Fruit fly (Drosophila melanogaster) whole organism, embryonic: ENCODE measurements around the gene CG12728.
A peak's percentile ranks its signal among the peaks of the same experiment; 100 is the strongest.

Source experiments
- Bgb ChIP-seq: fragments of 200-800 bp; sonication (Bioruptor generic); IDR thresholded peaks from 2 replicates; pipeline ENCODE4 v1.3.6; 2022; ENCODE audit warnings: missing biosample characterization, missing genetic modification characterization; ENCODE audit not compliant: partially characterized antibody
- Blimp-1 ChIP-seq: fragments of 200-800 bp; sonication (Bioruptor generic); optimal IDR thresholded peaks from 3 replicates; lab custom pipeline; 2018; ENCODE audit warnings: missing biosample characterization, missing genetic modification characterization, mild to moderate bottlenecking, moderate library complexity, missing genetic modification reagents
- CG11247 ChIP-seq: fragments of 200-800 bp; sonication (Bioruptor generic); IDR thresholded peaks from 2 replicates; pipeline ENCODE4 v1.3.6; 2022; ENCODE audit warnings: missing biosample characterization, missing genetic modification characterization
- CG11723 ChIP-seq: fragments of 200-800 bp; sonication (Bioruptor generic); optimal IDR thresholded peaks from 2 replicates; lab custom pipeline; 2017; ENCODE audit warnings: missing biosample characterization, mild to moderate bottlenecking, missing genetic modification characterization
- CG15269 ChIP-seq: fragments of 200-800 bp; sonication (Bioruptor generic); optimal IDR thresholded peaks from 2 replicates; lab custom pipeline; 2018; ENCODE audit warnings: missing biosample characterization, mild to moderate bottlenecking, missing genetic modification characterization, moderate library complexity
- CG17385 ChIP-seq: fragments of 200-800 bp; sonication (Bioruptor generic); optimal IDR thresholded peaks from 3 replicates; lab custom pipeline; 2018; ENCODE audit warnings: missing biosample characterization, mild to moderate bottlenecking, missing genetic modification characterization
- CG17612 ChIP-seq: fragments of 200-800 bp; sonication (Bioruptor generic); IDR thresholded peaks from 2 replicates; pipeline ENCODE4 v1.3.6; 2022; ENCODE audit warnings: missing biosample characterization, missing genetic modification characterization
- CG18599 ChIP-seq: fragments of 200-800 bp; sonication (Bioruptor generic); optimal IDR thresholded peaks from 3 replicates; lab custom pipeline; 2017; ENCODE audit warnings: missing biosample characterization, missing genetic modification characterization, mild to moderate bottlenecking, moderate library complexity, missing genetic modification reagents
- CG30403 ChIP-seq: fragments of 200-800 bp; sonication (Bioruptor generic); optimal IDR thresholded peaks from 3 replicates; lab custom pipeline; 2016; ENCODE audit warnings: missing biosample characterization, missing genetic modification characterization
- CG32532 ChIP-seq: fragments of 200-800 bp; sonication (Bioruptor generic); IDR thresholded peaks from 2 replicates; pipeline ENCODE4 v1.3.6; 2022; ENCODE audit warnings: missing biosample characterization, missing genetic modification characterization
- CG34422 ChIP-seq: fragments of 200-800 bp; sonication (Bioruptor generic); IDR thresholded peaks from 3 replicates; pipeline ENCODE4 v1.3.6; 2022; ENCODE audit warnings: missing biosample characterization, missing genetic modification characterization
- CG5245 ChIP-seq: fragments of 200-800 bp; sonication (Bioruptor generic); optimal IDR thresholded peaks from 3 replicates; lab custom pipeline; 2016; ENCODE audit warnings: missing biosample characterization, missing genetic modification characterization
- CG8944 ChIP-seq: fragments of 200-800 bp; sonication (Bioruptor generic); optimal IDR thresholded peaks from 3 replicates; lab custom pipeline; 2016; ENCODE audit warnings: missing biosample characterization, missing genetic modification characterization
- Chrac-16 ChIP-seq: fragments of 200-800 bp; sonication (Bioruptor generic); optimal IDR thresholded peaks from 3 replicates; lab custom pipeline; 2016; ENCODE audit warnings: missing biosample characterization, missing genetic modification characterization
- CoRest ChIP-seq: fragments of 200-800 bp; sonication (Bioruptor generic); optimal IDR thresholded peaks from 3 replicates; lab custom pipeline; 2018; ENCODE audit warnings: missing biosample characterization, mild to moderate bottlenecking, missing genetic modification characterization, moderate library complexity
- Dref ChIP-seq: fragments of 200-800 bp; sonication (Bioruptor generic); IDR thresholded peaks from 2 replicates; pipeline ENCODE4 v1.3.6; 2022; ENCODE audit warnings: missing biosample characterization, missing genetic modification characterization
- E2f1 ChIP-seq: fragments of 200-800 bp; sonication (Bioruptor generic); IDR thresholded peaks from 2 replicates; pipeline ENCODE4 v1.3.6; 2022; ENCODE audit warnings: missing biosample characterization, missing genetic modification characterization
- Ets65A ChIP-seq: fragments of 200-800 bp; sonication (Bioruptor generic); peaks from one replicate; lab custom pipeline; 2016; ENCODE audit warnings: missing biosample characterization, missing genetic modification characterization
- GATAe ChIP-seq: fragments of 200-800 bp; sonication (Bioruptor generic); conservative IDR thresholded peaks from 2 replicates; pipeline ENCODE4 v1.3.6; 2022; ENCODE audit warnings: missing biosample characterization, missing genetic modification characterization
- Hmr ChIP-seq: fragments of 200-800 bp; sonication (Bioruptor generic); optimal IDR thresholded peaks from 3 replicates; lab custom pipeline; 2017; ENCODE audit warnings: mild to moderate bottlenecking, missing biosample characterization, missing genetic modification reagents, missing genetic modification characterization
- Nf-YB ChIP-seq: fragments of 200-800 bp; sonication (Bioruptor generic); optimal IDR thresholded peaks from 3 replicates; lab custom pipeline; 2019; ENCODE audit warnings: missing biosample characterization, mild to moderate bottlenecking, missing genetic modification characterization, moderate library complexity
- Oaz ChIP-seq: fragments of 200-800 bp; sonication (Bioruptor generic); IDR thresholded peaks from 2 replicates; pipeline ENCODE4 v1.3.6; 2022; ENCODE audit warnings: missing biosample characterization, missing genetic modification characterization
- PHDP ChIP-seq: fragments of 200-800 bp; sonication (Bioruptor generic); optimal IDR thresholded peaks from 3 replicates; lab custom pipeline; 2018; ENCODE audit warnings: missing biosample characterization, mild to moderate bottlenecking, missing genetic modification characterization, moderate library complexity
- Pdp1 ChIP-seq, 2 experiments: fragments of 200-800 bp; sonication (Bioruptor generic); optimal IDR thresholded peaks; 3 replicates each; lab custom pipeline; 2016; ENCODE audit warnings: missing biosample characterization in 2 of 2, missing genetic modification characterization in 2 of 2, mild to moderate bottlenecking in 1 of 2, moderate library complexity in 1 of 2
- abd-A ChIP-seq: fragments of 200-800 bp; sonication (Bioruptor generic); optimal IDR thresholded peaks from 3 replicates; lab custom pipeline; 2019; ENCODE audit warnings: missing biosample characterization, mild to moderate bottlenecking, missing genetic modification characterization, moderate library complexity
- bigmax ChIP-seq: fragments of 200-800 bp; sonication (Bioruptor generic); optimal IDR thresholded peaks from 2 replicates; lab custom pipeline; 2018; ENCODE audit warnings: missing biosample characterization, mild to moderate bottlenecking, missing genetic modification characterization
- bsh ChIP-seq, 2 experiments: fragments of 200-800 bp; sonication (Bioruptor generic); optimal IDR thresholded peaks; 2 replicates each; lab custom pipeline; 2017 to 2018; ENCODE audit warnings: mild to moderate bottlenecking in 2 of 2, missing biosample characterization in 2 of 2, missing genetic modification characterization in 2 of 2, moderate library complexity in 1 of 2
- caup ChIP-seq: fragments of 200-800 bp; sonication (Bioruptor generic); optimal IDR thresholded peaks from 3 replicates; lab custom pipeline; 2017; ENCODE audit warnings: missing biosample characterization, mild to moderate bottlenecking, missing genetic modification characterization, moderate library complexity; ENCODE audit not compliant: severe bottlenecking
- chn ChIP-seq: fragments of 200-800 bp; sonication (Bioruptor generic); optimal IDR thresholded peaks from 2 replicates; lab custom pipeline; 2016; ENCODE audit warnings: missing biosample characterization, missing genetic modification characterization
- dati ChIP-seq: fragments of 200-800 bp; sonication (Bioruptor generic); IDR thresholded peaks from 2 replicates; pipeline ENCODE4 v1.3.6; 2022; ENCODE audit warnings: missing biosample characterization, missing genetic modification characterization
- dpn ChIP-seq, 2 experiments: fragments of 200-800 bp; sonication (Bioruptor generic); optimal IDR thresholded peaks; 3 replicates each; lab custom pipeline; 2016; ENCODE audit warnings: missing biosample characterization in 2 of 2, missing genetic modification characterization in 2 of 2
- exex ChIP-seq: fragments of 200-800 bp; sonication (Bioruptor generic); optimal IDR thresholded peaks from 4 replicates; lab custom pipeline; 2018; ENCODE audit warnings: missing biosample characterization, mild to moderate bottlenecking, missing genetic modification characterization, moderate library complexity
- gem ChIP-seq: fragments of 200-800 bp; sonication (Bioruptor generic); optimal IDR thresholded peaks from 2 replicates; lab custom pipeline; 2019; ENCODE audit warnings: missing biosample characterization, mild to moderate bottlenecking, missing genetic modification characterization, moderate library complexity
- ken ChIP-seq: fragments of 200-800 bp; sonication (Bioruptor generic); IDR thresholded peaks from 3 replicates; pipeline ENCODE4 v1.3.6; 2022; ENCODE audit warnings: missing biosample characterization, missing genetic modification characterization
- nau ChIP-seq: fragments of 200-800 bp; sonication (Bioruptor generic); optimal IDR thresholded peaks from 3 replicates; lab custom pipeline; 2017; ENCODE audit warnings: missing biosample characterization, mild to moderate bottlenecking, missing genetic modification characterization, missing genetic modification reagents
- nom ChIP-seq: fragments of 200-800 bp; sonication (Bioruptor generic); optimal IDR thresholded peaks from 2 replicates; lab custom pipeline; 2017; ENCODE audit warnings: missing biosample characterization, missing genetic modification characterization, mild to moderate bottlenecking, moderate library complexity, missing genetic modification reagents
- peb ChIP-seq: fragments of 200-800 bp; sonication (Bioruptor generic); IDR thresholded peaks from 2 replicates; pipeline ENCODE4 v1.3.6; 2022; ENCODE audit warnings: missing biosample characterization, missing genetic modification characterization
- pho ChIP-seq: fragments of 200-800 bp; sonication (Bioruptor generic); optimal IDR thresholded peaks from 2 replicates; lab custom pipeline; 2016; ENCODE audit warnings: missing biosample characterization, missing genetic modification characterization
- psq ChIP-seq: fragments of 200-800 bp; sonication (Bioruptor generic); optimal IDR thresholded peaks from 2 replicates; lab custom pipeline; 2017; ENCODE audit warnings: missing biosample characterization, missing genetic modification characterization
- scrt ChIP-seq: fragments of 200-800 bp; sonication (Bioruptor generic); optimal IDR thresholded peaks from 2 replicates; lab custom pipeline; 2018; ENCODE audit warnings: missing biosample characterization, mild to moderate bottlenecking, missing genetic modification characterization, moderate library complexity
- seq ChIP-seq: fragments of 200-800 bp; sonication (Bioruptor generic); IDR thresholded peaks from 2 replicates; pipeline ENCODE4 v1.3.6; 2022; ENCODE audit warnings: missing biosample characterization, missing genetic modification characterization
- sr ChIP-seq: fragments of 200-800 bp; sonication (Bioruptor generic); IDR thresholded peaks from 3 replicates; pipeline ENCODE4 v1.3.6; 2022; ENCODE audit warnings: missing biosample characterization, missing genetic modification characterization
- tgo ChIP-seq: fragments of 200-800 bp; sonication (Bioruptor generic); IDR thresholded peaks from 3 replicates; pipeline ENCODE4 v1.3.6; 2022; ENCODE audit warnings: missing biosample characterization, missing genetic modification characterization
- tll ChIP-seq, 2 experiments: fragments of 200-800 bp in 1 of 2; fragments of >200 bp in 1 of 2; sonication (Bioruptor generic) in 1 of 2; optimal IDR thresholded peaks; 2 replicates each; lab custom pipeline; 2017 to 2019; ENCODE audit warnings: missing biosample characterization in 2 of 2, missing genetic modification characterization in 2 of 2, mild to moderate bottlenecking in 1 of 2, moderate library complexity in 1 of 2
- tna ChIP-seq: fragments of 200-800 bp; sonication (Bioruptor generic); IDR thresholded peaks from 2 replicates; pipeline ENCODE4 v1.3.6; 2022; ENCODE audit warnings: missing biosample characterization, missing genetic modification characterization; ENCODE audit not compliant: partially characterized antibody
- trh ChIP-seq: fragments of 200-800 bp; sonication (Bioruptor generic); optimal IDR thresholded peaks from 2 replicates; lab custom pipeline; 2016; ENCODE audit warnings: missing biosample characterization, missing genetic modification characterization
- wor ChIP-seq: fragments of 200-800 bp; sonication (Bioruptor generic); IDR thresholded peaks from 2 replicates; pipeline ENCODE4 v1.3.6; 2022; ENCODE audit warnings: missing biosample characterization, missing genetic modification characterization
- yki ChIP-seq: fragments of >200 bp; optimal IDR thresholded peaks from 3 replicates; lab custom pipeline; 2018
- zen2 ChIP-seq: fragments of 200-800 bp; sonication (Bioruptor generic); IDR thresholded peaks from 3 replicates; pipeline ENCODE4 v1.3.6; 2022; ENCODE audit warnings: missing biosample characterization, missing genetic modification characterization; ENCODE audit not compliant: partially characterized antibody

CG12728 gene

dm6 chrX:5973389-5974025 lies 31.1 kb downstream of the CG12728 start (continued):
- peak; percentile 9 for TF ChIP-seq Chrac-16 (GFP tag; lab: Kevin White, UChicago)
- peak; percentile 63 for TF ChIP-seq gem (tag; lab: Kevin White, UChicago)
- TF ChIP-seq scrt (GFP tag; lab: Kevin White, UChicago), result no peak
- no peak for TF ChIP-seq pho (GFP tag; lab: Kevin White, UChicago)
- 0 out of 2 replicates have a peak, but pooled peaks have one; percentile 5 for TF ChIP-seq Oaz (GFP tag; lab: Robert Waterston, UW)
- peak; percentile 3 for TF ChIP-seq CoRest
- TF ChIP-seq seq (GFP tag; lab: Robert Waterston, UW), result peak; percentile 46; the same call in 1 of the 2 replicates
- TF ChIP-seq Pdp1 (GFP tag; optimal IDR thresholded peaks at IDR 0.05; lab: Kevin White, UChicago), result no peak
- peak; percentile 68 for TF ChIP-seq CG5245 (GFP tag; lab: Kevin White, UChicago)
- no peak for TF ChIP-seq ken (GFP tag; lab: Robert Waterston, UW)
- TF ChIP-seq Ets65A (GFP tag; lab: Kevin White, UChicago), result peak; percentile 63
- TF ChIP-seq dati (GFP tag; lab: Robert Waterston, UW), result no peak
- no peak for TF ChIP-seq CG18599 (GFP tag; lab: Kevin White, UChicago)
- no peak for TF ChIP-seq CG34422 (GFP tag; lab: Robert Waterston, UW)
- TF ChIP-seq CG17385 (GFP tag; lab: Kevin White, UChicago), result peak; percentile 1
- TF ChIP-seq Hmr (GFP tag; lab: Kevin White, UChicago), result no peak
- TF ChIP-seq tll (GFP tag; optimal IDR thresholded peaks at IDR 0.05; lab: Kevin White, UChicago), result no peak
- TF ChIP-seq PHDP, result peak; percentile 17
- no peak for TF ChIP-seq GATAe (GFP tag; lab: Robert Waterston, UW)
- no peak for TF ChIP-seq Dref (GFP tag; lab: Robert Waterston, UW)
- peak; percentile 28 to 72 for TF ChIP-seq bsh (GFP tag; optimal IDR thresholded peaks at IDR 0.05; lab: Kevin White, UChicago)
- no peak for TF ChIP-seq peb (GFP tag; lab: Robert Waterston, UW)
- no peak for TF ChIP-seq trh (GFP tag; lab: Kevin White, UChicago)
- TF ChIP-seq Blimp-1 (GFP tag; lab: Kevin White, UChicago), result peak; percentile 48
- no peak for TF ChIP-seq sr (GFP tag; lab: Robert Waterston, UW)
- no peak for TF ChIP-seq CG11247 (GFP tag; lab: Robert Waterston, UW)
- no peak for TF ChIP-seq Nf-YB (GFP tag; lab: Kevin White, UChicago)
- no peak for TF ChIP-seq CG17612
- TF ChIP-seq wor (GFP tag; lab: Robert Waterston, UW), result no peak
- TF ChIP-seq nau, result no peak
- no peak for TF ChIP-seq caup (GFP tag; lab: Kevin White, UChicago)
- TF ChIP-seq yki (lab: Kevin White, UChicago), result no peak
- TF ChIP-seq exex, result no peak
- TF ChIP-seq zen2, result no peak
- TF ChIP-seq bigmax (GFP tag; lab: Kevin White, UChicago), result no peak
- TF ChIP-seq Bgb (GFP tag; lab: Robert Waterston, UW), result no peak
- TF ChIP-seq CG30403 (GFP tag; lab: Kevin White, UChicago), result peak; percentile 46
- peak in 1 of 2 experiments; percentile 41 for TF ChIP-seq dpn (GFP tag; optimal IDR thresholded peaks at IDR 0.05; lab: Kevin White, UChicago)
- no peak for TF ChIP-seq chn (GFP tag; lab: Kevin White, UChicago)
- peak; percentile 21; the same call in 1 of the 2 replicates for TF ChIP-seq E2f1 (GFP tag; lab: Robert Waterston, UW)
- TF ChIP-seq abd-A (tag; lab: Kevin White, UChicago), result no peak
- no peak for TF ChIP-seq CG8944 (GFP tag; lab: Kevin White, UChicago)
- peak; percentile 41 for TF ChIP-seq nom (GFP tag; lab: Kevin White, UChicago)
- TF ChIP-seq CG11723 (GFP tag; lab: Kevin White, UChicago), result no peak
- TF ChIP-seq tgo (GFP tag; lab: Robert Waterston, UW), result 0 out of 3 replicates have a peak, but pooled peaks have one; percentile 22
- TF ChIP-seq CG15269 (tag; lab: Kevin White, UChicago), result peak; percentile 4
- no peak for TF ChIP-seq CG32532 (GFP tag; lab: Robert Waterston, UW)
- no peak for TF ChIP-seq tna (GFP tag; lab: Robert Waterston, UW)
- TF ChIP-seq psq (GFP tag; lab: Kevin White, UChicago), result no peak
